Worm (Caenorhabditis elegans) whole organism, mixed stage, embryonic: Measurements from ENCODE around the gene R08D7.5.

Experiments used
- ces-1 ChIP-seq: fragments of 150-350 bp; optimal IDR thresholded peaks from 2 replicates; lab custom pipeline; 2014; ENCODE audit warnings: missing biosample characterization, missing genetic modification reagents, missing genetic modification characterization
- elt-3 ChIP-seq: fragments of 150-350 bp; optimal IDR thresholded peaks from 2 replicates; lab custom pipeline; 2014; ENCODE audit warnings: missing biosample characterization, missing genetic modification characterization
- lin-13 ChIP-seq: fragments of 150-350 bp; optimal IDR thresholded peaks from 2 replicates; lab custom pipeline; 2014; ENCODE audit warnings: missing biosample characterization, missing genetic modification characterization
- lsy-2 ChIP-seq: fragments of 150-350 bp; optimal IDR thresholded peaks from 2 replicates; lab custom pipeline; 2014; ENCODE audit warnings: missing biosample characterization, missing genetic modification characterization
- mep-1 ChIP-seq: fragments of 150-350 bp; optimal IDR thresholded peaks from 2 replicates; lab custom pipeline; 2017; ENCODE audit warnings: missing biosample characterization, missing genetic modification reagents, missing genetic modification characterization, inconsistent platforms
- nhr-12 ChIP-seq: fragments of 150-350 bp; optimal IDR thresholded peaks from 2 replicates; lab custom pipeline; 2014; ENCODE audit warnings: missing biosample characterization, missing genetic modification characterization
- nhr-28 ChIP-seq: fragments of 150-350 bp; optimal IDR thresholded peaks from 2 replicates; lab custom pipeline; 2014; ENCODE audit warnings: missing biosample characterization, missing genetic modification characterization
- pha-4 ChIP-seq: fragments of 150-350 bp; optimal IDR thresholded peaks from 2 replicates; lab custom pipeline; 2018; ENCODE audit warnings: missing biosample characterization, missing genetic modification reagents, missing genetic modification characterization
- snpc-4 ChIP-seq: fragments of 150-350 bp; optimal IDR thresholded peaks from 2 replicates; lab custom pipeline; 2014; ENCODE audit warnings: missing biosample characterization, missing genetic modification characterization
- unc-39 ChIP-seq: fragments of 150-350 bp; optimal IDR thresholded peaks from 2 replicates; lab custom pipeline; 2014; ENCODE audit warnings: missing biosample characterization, missing genetic modification characterization
- unc-62 ChIP-seq: fragments of 150-350 bp; optimal IDR thresholded peaks from 2 replicates; lab custom pipeline; 2014; ENCODE audit warnings: missing biosample characterization, missing genetic modification reagents, missing genetic modification characterization
- ztf-11 ChIP-seq: fragments of 150-350 bp; optimal IDR thresholded peaks from 2 replicates; lab custom pipeline; 2014; ENCODE audit warnings: missing biosample characterization, missing genetic modification characterization

DNA sequence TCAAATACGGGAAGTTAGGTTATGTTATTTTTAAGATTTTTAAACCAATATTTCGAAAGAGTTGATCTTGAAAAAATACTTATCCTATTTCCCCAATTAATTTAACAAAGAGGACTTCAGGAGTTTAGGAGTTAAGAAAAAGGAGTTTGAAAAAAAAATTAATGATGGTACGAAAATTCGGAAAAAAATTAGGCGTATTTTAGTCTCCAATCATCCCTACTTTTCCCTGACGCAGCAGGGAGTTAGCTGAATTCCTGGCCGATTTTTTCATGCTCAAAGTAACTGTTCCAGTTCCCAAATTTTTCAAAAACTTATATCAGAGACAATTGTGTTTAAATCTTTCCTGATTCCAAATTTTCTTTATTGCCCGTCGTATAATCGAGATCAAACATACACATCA, 49.7 kb downstream of the R08D7.5 start:
- TF ChIP-seq elt-3 (no peak), snpc-4 (no peak), ztf-11 (no peak), unc-62 (GFP tag; lab: Kevin White, UChicago) (no peak), lin-13 (tag; lab: Kevin White, UChicago) (no peak), pha-4 (tag; lab: Kevin White, UChicago) (no peak), lsy-2 (tag; lab: Kevin White, UChicago) (no peak), ces-1 (GFP tag; lab: Kevin White, UChicago) (no peak), mep-1 (tag; lab: Kevin White, UChicago) (no peak), nhr-12 (no peak), nhr-28 (tag; lab: Kevin White, UChicago) (no peak), unc-39 (tag; lab: Kevin White, UChicago) (no peak)
